Worm (Caenorhabditis elegans) whole organism, young adult: ENCODE data around the gene pgp-8.

Experiments used
- Y53F4B.3 ChIP-seq: fragments of 200-800 bp; sonication (Bioruptor generic); IDR thresholded peaks from 2 replicates; pipeline ENCODE4 v1.3.6; 2022; ENCODE audit warnings: missing genetic modification reagents, missing genetic modification characterization, missing compliant biosample characterization
- ama-1 ChIP-seq, 3 experiments: fragments of 150-350 bp in 1 of 3; sonication (generic microtip) in 2 of 3; optimal IDR thresholded peaks; 2 replicates each; lab custom pipeline; 2014 to 2018; ENCODE audit warnings: missing biosample characterization in 2 of 3, missing genetic modification characterization in 2 of 3, missing genetic modification reagents in 2 of 3
- nfya-1 ChIP-seq: sonication (generic microtip); optimal IDR thresholded peaks from 2 replicates; lab custom pipeline; 2017; ENCODE audit warnings: antibody characterized with exemption, missing compliant biosample characterization, missing genetic modification characterization, borderline replicate concordance; ENCODE audit not compliant: insufficient read depth
- nhr-120 ChIP-seq: fragments of 200-800 bp; sonication (Bioruptor generic); IDR thresholded peaks from 2 replicates; pipeline ENCODE4 v1.3.6; 2022; ENCODE audit warnings: missing genetic modification characterization, missing compliant biosample characterization
- nhr-90 ChIP-seq: sonication (generic microtip); optimal IDR thresholded peaks from 2 replicates; lab custom pipeline; 2016; ENCODE audit warnings: missing genotype, mild to moderate bottlenecking, missing genetic modification characterization, missing compliant biosample characterization
- snpc-4 ChIP-seq, 5 experiments: fragments of 150-350 bp in 1 of 5; sonication (generic microtip) in 4 of 5; optimal IDR thresholded peaks; 2 replicates each; lab custom pipeline; 2014 to 2018; ENCODE audit warnings: missing genetic modification characterization in 5 of 5, missing biosample characterization in 3 of 5, antibody characterized with exemption in 2 of 5, mild to moderate bottlenecking in 2 of 5, missing compliant biosample characterization in 2 of 5, missing genotype in 2 of 5, moderate library complexity in 2 of 5, missing genetic modification reagents in 1 of 5

DNA sequence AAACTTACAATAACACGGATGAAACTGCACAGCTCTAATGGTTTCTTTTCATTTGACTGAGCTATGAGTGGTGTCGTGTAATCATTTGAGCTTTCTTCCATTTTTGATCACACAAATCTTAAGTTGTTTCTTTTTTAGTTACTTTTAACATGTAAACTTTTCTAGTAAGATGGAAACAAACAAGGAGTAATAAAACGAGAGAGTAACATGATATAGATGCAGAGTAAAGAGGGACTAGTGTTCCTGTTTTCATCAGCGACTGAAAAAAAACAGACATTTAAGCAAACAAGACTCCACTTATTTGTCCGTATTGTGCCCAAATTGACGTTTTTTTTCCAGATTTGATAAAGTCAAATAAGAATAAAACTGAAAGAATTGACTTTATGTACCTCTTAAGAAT lies 5.9 kb upstream of the pgp-8 start, which contains the start of gene pgp-7:
- TF ChIP-seq nhr-90: no peak
- TF ChIP-seq Y53F4B.3 (GFP tag; lab: Robert Waterston, UW): no peak
- TF ChIP-seq ama-1 (optimal IDR thresholded peaks at IDR 0.05; lab: Kevin White, UChicago): no peak
- no peak for TF ChIP-seq ama-1 (GFP tag; optimal IDR thresholded peaks at IDR 0.05; lab: Kevin White, UChicago)
- TF ChIP-seq snpc-4 (GFP tag; optimal IDR thresholded peaks at IDR 0.05; lab: Kevin White, UChicago): no peak
- no peak for TF ChIP-seq snpc-4 (tag; optimal IDR thresholded peaks at IDR 0.05; lab: Kevin White, UChicago)
- TF ChIP-seq nfya-1: no peak
- TF ChIP-seq nhr-120 (GFP tag; lab: Robert Waterston, UW): no peak
